Fruit fly (Drosophila melanogaster): ENCODE data around the gene eIF3g1.

dm6 chrX:2647472-2647883 is 37.3 kb upstream of the eIF3g1 start:
- TF ChIP-seq CG8478 (optimal IDR thresholded peaks at IDR 0.05): no peak
- TF ChIP-seq CTCF (optimal IDR thresholded peaks at IDR 0.05): no peak

All from S2 (cell line).